Worm (Caenorhabditis elegans) whole organism, young adult: ENCODE data around the gene F55C9.6.

Source experiments
- B0336.3 ChIP-seq: fragments of 200-800 bp; sonication (Bioruptor generic); IDR thresholded peaks from 2 replicates; pipeline ENCODE4 v1.3.6; 2022; ENCODE audit warnings: missing genetic modification characterization, missing compliant biosample characterization
- F23B12.7 ChIP-seq: sonication (generic microtip); optimal IDR thresholded peaks from 2 replicates; lab custom pipeline; 2017; ENCODE audit warnings: missing genetic modification characterization, mild to moderate bottlenecking, missing compliant biosample characterization, antibody characterized with exemption, moderate library complexity; ENCODE audit not compliant: insufficient read depth
- F33H1.4 ChIP-seq: fragments of 200-800 bp; sonication (Bioruptor generic); IDR thresholded peaks from 2 replicates; pipeline ENCODE4 v1.3.6; 2022; ENCODE audit warnings: missing genetic modification reagents, missing genetic modification characterization, missing compliant biosample characterization
- F52B5.7 ChIP-seq: sonication (generic microtip); optimal IDR thresholded peaks from 2 replicates; lab custom pipeline; 2016; ENCODE audit warnings: mild to moderate bottlenecking, missing genetic modification characterization, missing compliant biosample characterization
- F57C9.4 ChIP-seq: sonication (generic microtip); optimal IDR thresholded peaks from 2 replicates; lab custom pipeline; 2017; ENCODE audit warnings: mild to moderate bottlenecking, missing genetic modification characterization, missing compliant biosample characterization
- Y53F4B.3 ChIP-seq: fragments of 200-800 bp; sonication (Bioruptor generic); IDR thresholded peaks from 2 replicates; pipeline ENCODE4 v1.3.6; 2022; ENCODE audit warnings: missing genetic modification reagents, missing genetic modification characterization, missing compliant biosample characterization
- Y53G8AR.9 ChIP-seq: fragments of 200-800 bp; sonication (Bioruptor generic); conservative IDR thresholded peaks from 2 replicates; pipeline ENCODE4 v1.3.6; 2022; ENCODE audit warnings: missing genetic modification reagents, missing genetic modification characterization, missing compliant biosample characterization
- Y56A3A.18 ChIP-seq: fragments of 200-800 bp; sonication (Bioruptor generic); IDR thresholded peaks from 2 replicates; pipeline ENCODE4 v1.3.6; 2022; ENCODE audit warnings: missing genetic modification reagents, missing genetic modification characterization, missing compliant biosample characterization
- Y67H2A.10 ChIP-seq: fragments of 200-800 bp; sonication (Bioruptor generic); conservative IDR thresholded peaks from 2 replicates; pipeline ENCODE4 v1.3.6; 2022; ENCODE audit warnings: missing genetic modification reagents, missing genetic modification characterization, missing compliant biosample characterization
- athp-1 ChIP-seq: sonication (generic microtip); optimal IDR thresholded peaks from 2 replicates; lab custom pipeline; 2017; ENCODE audit warnings: mild to moderate bottlenecking, missing genetic modification characterization, missing compliant biosample characterization
- ccch-3 ChIP-seq: fragments of 200-800 bp; sonication (Bioruptor generic); optimal IDR thresholded peaks from 2 replicates; lab custom pipeline; 2018; ENCODE audit warnings: mild to moderate bottlenecking, missing genetic modification characterization, missing compliant biosample characterization
- ceh-58 ChIP-seq: fragments of 200-800 bp; sonication (Bioruptor generic); IDR thresholded peaks from 2 replicates; pipeline ENCODE4 v1.3.6; 2022; ENCODE audit warnings: missing genetic modification characterization, missing compliant biosample characterization
- dox-1 ChIP-seq: fragments of 200-800 bp; sonication (Bioruptor generic); IDR thresholded peaks from 2 replicates; pipeline ENCODE4 v1.3.6; 2022; ENCODE audit warnings: missing genetic modification reagents, missing genetic modification characterization, missing compliant biosample characterization
- efl-1 ChIP-seq: fragments of 150-350 bp; optimal IDR thresholded peaks from 2 replicates; lab custom pipeline; 2014; ENCODE audit warnings: missing biosample characterization, missing genetic modification reagents, missing genetic modification characterization
- egl-44 ChIP-seq: fragments of 200-800 bp; sonication (Bioruptor generic); IDR thresholded peaks from 2 replicates; pipeline ENCODE4 v1.3.6; 2022; ENCODE audit warnings: missing genetic modification reagents, missing genetic modification characterization, missing compliant biosample characterization
- egrh-3 ChIP-seq: fragments of 200-800 bp; sonication (Bioruptor generic); IDR thresholded peaks from 2 replicates; pipeline ENCODE4 v1.3.6; 2022; ENCODE audit warnings: missing genetic modification reagents, missing genetic modification characterization, missing compliant biosample characterization
- ekl-4 ChIP-seq: fragments of 200-800 bp; sonication (Bioruptor generic); IDR thresholded peaks from 2 replicates; pipeline ENCODE4 v1.3.6; 2022; ENCODE audit warnings: missing genetic modification reagents, missing genetic modification characterization, missing compliant biosample characterization
- ets-4 ChIP-seq: fragments of 200-800 bp; sonication (Bioruptor generic); optimal IDR thresholded peaks from 2 replicates; lab custom pipeline; 2018; ENCODE audit warnings: mild to moderate bottlenecking, missing genetic modification characterization, missing compliant biosample characterization
- let-526 ChIP-seq: fragments of 200-800 bp; sonication (Bioruptor generic); IDR thresholded peaks from 2 replicates; pipeline ENCODE4 v1.3.6; 2022; ENCODE audit warnings: missing genetic modification reagents, missing genetic modification characterization, missing compliant biosample characterization
- let-607 ChIP-seq, 2 experiments: fragments of 200-800 bp in 1 of 2; sonication (Bioruptor generic) in 1 of 2; sonication (generic microtip) in 1 of 2; optimal IDR thresholded peaks; 2 replicates each; lab custom pipeline; 2016 to 2018; ENCODE audit warnings: mild to moderate bottlenecking in 2 of 2, missing compliant biosample characterization in 2 of 2, missing genetic modification characterization in 2 of 2, moderate library complexity in 2 of 2, missing genotype in 1 of 2
- lin-26 ChIP-seq: fragments of 200-800 bp; sonication (Bioruptor generic); IDR thresholded peaks from 2 replicates; pipeline ENCODE4 v1.3.6; 2022; ENCODE audit warnings: missing genetic modification reagents, missing genetic modification characterization, missing compliant biosample characterization
- lin-35 ChIP-seq, 3 experiments: fragments of 150-350 bp in 2 of 3; sonication (generic microtip) in 1 of 3; optimal IDR thresholded peaks; 2 replicates each; lab custom pipeline; 2014 to 2018; ENCODE audit warnings: missing biosample characterization in 3 of 3, missing genetic modification characterization in 3 of 3, missing genetic modification reagents in 3 of 3
- lsy-27 ChIP-seq: sonication (generic microtip); optimal IDR thresholded peaks from 2 replicates; lab custom pipeline; 2017; ENCODE audit warnings: missing genetic modification characterization, mild to moderate bottlenecking, missing compliant biosample characterization, antibody characterized with exemption, missing genotype, borderline replicate concordance; ENCODE audit not compliant: insufficient read depth
- madf-10 ChIP-seq: sonication (generic microtip); optimal IDR thresholded peaks from 2 replicates; lab custom pipeline; 2016; ENCODE audit warnings: mild to moderate bottlenecking, missing genetic modification characterization, missing compliant biosample characterization
- madf-6 ChIP-seq: fragments of 200-800 bp; sonication (Bioruptor generic); IDR thresholded peaks from 2 replicates; pipeline ENCODE4 v1.3.6; 2022; ENCODE audit warnings: missing genetic modification reagents, missing genetic modification characterization, missing compliant biosample characterization
- mxl-1 ChIP-seq: sonication (generic microtip); optimal IDR thresholded peaks from 2 replicates; lab custom pipeline; 2016; ENCODE audit warnings: missing genetic modification characterization, missing compliant biosample characterization
- nfya-2 ChIP-seq: fragments of 200-800 bp; sonication (Bioruptor generic); IDR thresholded peaks from 2 replicates; pipeline ENCODE4 v1.3.6; 2022; ENCODE audit warnings: missing genetic modification reagents, missing genetic modification characterization, missing compliant biosample characterization
- nhr-27 ChIP-seq: fragments of 200-800 bp; sonication (Bioruptor generic); optimal IDR thresholded peaks from 2 replicates; lab custom pipeline; 2018; ENCODE audit warnings: mild to moderate bottlenecking, missing genetic modification characterization, moderate library complexity, missing compliant biosample characterization
- pbrm-1 ChIP-seq: fragments of 200-800 bp; sonication (Bioruptor generic); IDR thresholded peaks from 2 replicates; pipeline ENCODE4 v1.3.6; 2022; ENCODE audit warnings: missing genetic modification reagents, missing genetic modification characterization, missing compliant biosample characterization
- pha-4 ChIP-seq: fragments of 150-350 bp; sonication (generic microtip); optimal IDR thresholded peaks from 2 replicates; lab custom pipeline; 2014; ENCODE audit warnings: missing biosample characterization, missing genetic modification reagents, missing genetic modification characterization
- rec-8 ChIP-seq, 2 experiments: sonication (generic microtip); optimal IDR thresholded peaks; 2 replicates each; lab custom pipeline; 2016; ENCODE audit warnings: mild to moderate bottlenecking in 2 of 2, missing genetic modification characterization in 2 of 2, missing genetic modification reagents in 2 of 2, missing genotype in 2 of 2, missing biosample characterization in 1 of 2, missing compliant biosample characterization in 1 of 2, moderate library complexity in 1 of 2
- sdz-38 ChIP-seq: sonication (generic microtip); optimal IDR thresholded peaks from 2 replicates; lab custom pipeline; 2016; ENCODE audit warnings: missing genotype, missing genetic modification characterization, missing compliant biosample characterization
- snpc-3.4 ChIP-seq: sonication (generic microtip); optimal IDR thresholded peaks from 2 replicates; lab custom pipeline; 2017; ENCODE audit warnings: missing genetic modification characterization, mild to moderate bottlenecking, missing compliant biosample characterization, antibody characterized with exemption, moderate library complexity, missing genotype, missing genetic modification reagents
- sptf-2 ChIP-seq: fragments of 200-800 bp; sonication (Bioruptor generic); optimal IDR thresholded peaks from 2 replicates; lab custom pipeline; 2018; ENCODE audit warnings: mild to moderate bottlenecking, missing genetic modification characterization, missing compliant biosample characterization
- tbp1 ChIP-seq: fragments of 200-800 bp; sonication (Bioruptor generic); optimal IDR thresholded peaks from 2 replicates; lab custom pipeline; 2018; ENCODE audit warnings: mild to moderate bottlenecking, missing genetic modification characterization, missing compliant biosample characterization
- ztf-25 ChIP-seq: fragments of 200-800 bp; sonication (Bioruptor generic); IDR thresholded peaks from 2 replicates; pipeline ENCODE4 v1.3.6; 2022; ENCODE audit warnings: missing genetic modification reagents, missing genetic modification characterization, missing compliant biosample characterization
- ztf-6 ChIP-seq: fragments of 200-800 bp; sonication (Bioruptor generic); IDR thresholded peaks from 2 replicates; pipeline ENCODE4 v1.3.6; 2022; ENCODE audit warnings: missing genetic modification reagents, missing genetic modification characterization, missing compliant biosample characterization

Gene F55C9.6

DNA sequence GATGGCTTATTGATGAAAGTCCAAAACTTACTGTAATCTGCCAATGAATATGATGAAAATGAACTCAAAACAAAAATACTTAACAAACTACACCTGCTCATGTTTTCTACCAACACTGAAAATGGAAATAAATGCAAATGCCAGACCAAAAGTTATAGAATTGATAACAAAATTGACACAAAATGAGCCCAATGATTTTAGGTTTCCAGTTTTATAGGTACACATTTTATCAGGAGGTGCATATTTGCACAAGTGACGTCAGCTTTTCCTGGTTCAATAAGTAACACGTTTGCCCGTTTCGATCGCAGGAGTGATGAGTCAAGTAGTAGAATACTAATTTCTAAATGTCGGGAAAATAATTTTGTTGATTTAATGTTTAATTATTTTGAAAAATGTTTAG lies at the start of gene F55C9.6:
F55C9.6 (minus strand) TSS at position 101 of the 400 bp plus-strand sequence.
- TF ChIP-seq dox-1 (GFP tag; lab: Robert Waterston, UW): no peak
- TF ChIP-seq ceh-58: no peak
- no peak for TF ChIP-seq lsy-27 (tag; lab: Kevin White, UChicago)
- TF ChIP-seq Y53G8AR.9: no peak
- no peak for TF ChIP-seq lin-26 (GFP tag; lab: Robert Waterston, UW)
- no peak for TF ChIP-seq ccch-3 (GFP tag; lab: Kevin White, UChicago)
- TF ChIP-seq sptf-2 (GFP tag; lab: Kevin White, UChicago): no peak
- TF ChIP-seq F52B5.7: no peak
- no peak for TF ChIP-seq rec-8 (tag; optimal IDR thresholded peaks at IDR 0.05; lab: Kevin White, UChicago)
- TF ChIP-seq F33H1.4 (GFP tag; lab: Robert Waterston, UW): no peak
- no peak for TF ChIP-seq pbrm-1
- no peak for TF ChIP-seq nhr-27 (tag; lab: Kevin White, UChicago)
- TF ChIP-seq ztf-25 (GFP tag; lab: Robert Waterston, UW): no peak
- no peak for TF ChIP-seq madf-10 (tag; lab: Kevin White, UChicago)
- no peak for TF ChIP-seq B0336.3 (GFP tag; lab: Robert Waterston, UW)
- no peak for TF ChIP-seq let-526 (GFP tag; lab: Robert Waterston, UW)
- no peak for TF ChIP-seq Y67H2A.10 (GFP tag; lab: Robert Waterston, UW)
- no peak for TF ChIP-seq ekl-4 (GFP tag; lab: Robert Waterston, UW)
- no peak for TF ChIP-seq efl-1 (GFP tag; lab: Kevin White, UChicago)

DNA sequence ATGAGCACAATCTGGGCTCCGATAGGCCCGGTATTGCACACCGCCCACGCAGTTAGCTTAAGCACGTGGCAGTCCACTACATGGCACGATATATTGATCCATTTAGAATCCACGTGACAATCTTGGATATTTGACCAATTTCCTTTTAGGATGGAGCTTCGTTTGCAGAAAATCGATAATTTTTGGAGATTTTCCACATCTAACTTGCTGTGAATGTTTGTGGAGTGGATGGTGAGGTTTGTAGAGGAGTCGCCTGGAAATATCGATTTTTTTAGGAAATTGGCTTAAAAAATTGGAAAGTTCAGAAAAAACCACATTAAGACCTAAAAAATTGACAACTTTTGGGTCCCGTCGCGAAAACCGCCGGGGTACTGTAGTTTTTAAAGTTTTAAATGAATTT lies 40.7 kb upstream of the F55C9.6 start:
- no peak for TF ChIP-seq let-607 (tag; optimal IDR thresholded peaks at IDR 0.05; lab: Kevin White, UChicago)
- no peak for TF ChIP-seq sdz-38 (tag; lab: Kevin White, UChicago)
- no peak for TF ChIP-seq ets-4
- no peak for TF ChIP-seq ztf-6 (GFP tag; lab: Robert Waterston, UW)
- TF ChIP-seq mxl-1 (tag; lab: Kevin White, UChicago): no peak

DNA sequence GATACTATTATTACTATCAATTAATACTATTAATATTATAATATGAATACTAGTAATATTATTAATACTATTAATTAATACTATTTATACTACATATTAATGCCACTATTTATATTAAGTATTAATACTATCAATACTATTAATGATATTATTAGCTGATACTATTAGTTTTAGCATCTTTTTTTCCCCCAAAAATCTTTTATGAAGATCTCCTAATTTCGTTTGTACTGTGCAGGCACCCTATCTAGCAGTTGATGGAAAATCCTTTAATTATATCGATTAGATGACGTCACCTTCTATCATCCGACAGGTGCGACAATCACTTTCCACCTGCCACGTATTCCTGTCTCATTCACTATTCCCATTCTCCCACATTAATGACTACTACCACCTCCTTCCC lies 32.6 kb upstream of the F55C9.6 start, which contains the start of gene fbxb-65:
fbxb-65 (plus strand) TSS at position 301 of the 400 bp plus-strand sequence.
- TF ChIP-seq snpc-3.4 (tag; lab: Kevin White, UChicago) (no peak), pha-4 (no peak), lin-35 (GFP tag; optimal IDR thresholded peaks at IDR 0.05; lab: Kevin White, UChicago) (no peak), Y53F4B.3 (GFP tag; lab: Robert Waterston, UW) (no peak), mxl-1 (tag; lab: Kevin White, UChicago) (no peak), nfya-2 (GFP tag; lab: Robert Waterston, UW) (no peak), egrh-3 (GFP tag; lab: Robert Waterston, UW) (no peak), Y56A3A.18 (GFP tag; lab: Robert Waterston, UW) (no peak), athp-1 (tag; lab: Kevin White, UChicago) (no peak), F23B12.7 (tag; lab: Kevin White, UChicago) (no peak), madf-6 (no peak), egl-44 (GFP tag; lab: Robert Waterston, UW) (no peak), ets-4 (no peak), tbp1 (GFP tag; lab: Kevin White, UChicago) (no peak), F57C9.4 (no peak)
